Worm (Caenorhabditis elegans) whole organism, midembryonic: Measurements from ENCODE around the gene hrpk-2.

Experiments
- T22C8.4 ChIP-seq: fragments of 200-800 bp; sonication (Bioruptor generic); IDR thresholded peaks from 2 replicates; pipeline ENCODE4 v1.3.6; 2022; ENCODE audit warnings: missing genetic modification characterization, missing compliant biosample characterization
- flt-1 ChIP-seq: fragments of 200-800 bp; sonication (Bioruptor generic); IDR thresholded peaks from 2 replicates; pipeline ENCODE4 v1.3.6; 2022; ENCODE audit warnings: missing genetic modification characterization, missing compliant biosample characterization
- med-1 ChIP-seq: sonication (generic microtip); optimal IDR thresholded peaks from 2 replicates; lab custom pipeline; 2017; ENCODE audit warnings: missing genetic modification characterization, mild to moderate bottlenecking, missing compliant biosample characterization, antibody characterized with exemption, missing genetic modification reagents; ENCODE audit not compliant: insufficient read depth
- ref-1 ChIP-seq: fragments of 200-800 bp; sonication (Bioruptor generic); conservative IDR thresholded peaks from 2 replicates; pipeline ENCODE4 v1.3.6; 2022; ENCODE audit warnings: missing genetic modification reagents, missing genetic modification characterization, missing compliant biosample characterization
- ztf-29 ChIP-seq: fragments of 200-800 bp; sonication (Bioruptor generic); IDR thresholded peaks from 2 replicates; pipeline ENCODE4 v1.3.6; 2022; ENCODE audit warnings: missing genetic modification reagents, missing genetic modification characterization, missing compliant biosample characterization

DNA sequence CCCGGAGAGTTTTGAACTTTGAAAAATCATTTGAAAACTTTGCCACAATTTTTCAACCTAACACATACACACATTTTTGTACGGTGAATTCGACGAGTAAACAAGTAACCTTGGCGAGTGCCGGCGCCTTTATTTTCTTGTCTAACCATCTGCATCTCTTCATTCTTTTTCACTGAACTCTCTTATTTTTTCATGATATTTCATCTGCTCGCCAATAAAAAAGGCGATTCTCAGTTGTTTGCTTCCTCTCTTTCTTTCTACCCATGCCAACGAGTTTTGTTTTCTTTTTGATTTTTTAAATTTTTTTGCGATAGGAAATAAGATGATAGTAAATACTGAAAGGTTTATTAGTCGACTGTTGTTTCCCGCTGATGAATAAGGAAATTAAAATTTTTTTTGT is 8.2 kb upstream of the hrpk-2 start:
- no peak for TF ChIP-seq med-1 (GFP tag; lab: Kevin White, UChicago)
- no peak for TF ChIP-seq ref-1 (GFP tag; lab: Robert Waterston, UW)
- no peak for TF ChIP-seq ztf-29 (GFP tag; lab: Robert Waterston, UW)
- no peak for TF ChIP-seq T22C8.4
- TF ChIP-seq flt-1 (GFP tag; lab: Robert Waterston, UW) = no peak
